Fruit fly (Drosophila melanogaster) whole organism, embryonic: ENCODE data around the gene cnc.

Source experiments
- Adf1 ChIP-seq: fragments of 200-800 bp; sonication (Bioruptor generic); IDR thresholded peaks from 2 replicates; pipeline ENCODE4 v1.3.6; 2022; ENCODE audit warnings: missing biosample characterization, missing genetic modification characterization
- Antp ChIP-seq: fragments of 200-800 bp; sonication (Bioruptor generic); optimal IDR thresholded peaks from 3 replicates; lab custom pipeline; 2016; ENCODE audit warnings: missing biosample characterization, missing genetic modification characterization
- Awh ChIP-seq: fragments of 200-800 bp; sonication (Bioruptor generic); IDR thresholded peaks from 2 replicates; pipeline ENCODE4, ENCODE4 v1.3.6; 2022; ENCODE audit warnings: missing biosample characterization, missing genetic modification characterization
- BtbVII ChIP-seq: fragments of 200-800 bp; sonication (Bioruptor generic); optimal IDR thresholded peaks from 3 replicates; lab custom pipeline; 2017; ENCODE audit warnings: missing biosample characterization, mild to moderate bottlenecking, missing genetic modification characterization
- Bteb2 ChIP-seq: fragments of 200-800 bp; sonication (Bioruptor generic); optimal IDR thresholded peaks from 2 replicates; lab custom pipeline; 2016; ENCODE audit warnings: missing biosample characterization, missing genetic modification characterization
- CG1602 ChIP-seq: fragments of 200-800 bp; sonication (Bioruptor generic); optimal IDR thresholded peaks from 3 replicates; lab custom pipeline; 2016; ENCODE audit warnings: missing biosample characterization, missing genetic modification characterization
- CG17612 ChIP-seq: fragments of 200-800 bp; sonication (Bioruptor generic); IDR thresholded peaks from 2 replicates; pipeline ENCODE4 v1.3.6; 2022; ENCODE audit warnings: missing biosample characterization, missing genetic modification characterization
- CG2129 ChIP-seq: fragments of 200-800 bp; sonication (Bioruptor generic); IDR thresholded peaks from 2 replicates; pipeline ENCODE4 v1.3.6; 2022; ENCODE audit warnings: missing biosample characterization, missing genetic modification characterization; ENCODE audit not compliant: partially characterized antibody
- CG2678 ChIP-seq: fragments of 200-800 bp; sonication (Bioruptor generic); optimal IDR thresholded peaks from 3 replicates; lab custom pipeline; 2019; ENCODE audit warnings: missing biosample characterization, mild to moderate bottlenecking, missing genetic modification characterization, moderate library complexity
- CG31224 ChIP-seq: fragments of 200-800 bp; sonication (Bioruptor generic); IDR thresholded peaks from 2 replicates; pipeline ENCODE4 v1.3.6; 2022; ENCODE audit warnings: missing biosample characterization, missing genetic modification characterization
- CG3163 ChIP-seq: fragments of 200-800 bp; sonication (Bioruptor generic); optimal IDR thresholded peaks from 3 replicates; lab custom pipeline; 2016; ENCODE audit warnings: missing biosample characterization, missing genetic modification characterization
- CG32532 ChIP-seq: fragments of 200-800 bp; sonication (Bioruptor generic); IDR thresholded peaks from 2 replicates; pipeline ENCODE4 v1.3.6; 2022; ENCODE audit warnings: missing biosample characterization, missing genetic modification characterization
- CG34376 ChIP-seq: fragments of 200-800 bp; sonication (Bioruptor generic); optimal IDR thresholded peaks from 2 replicates; lab custom pipeline; 2018; ENCODE audit warnings: missing biosample characterization, mild to moderate bottlenecking, missing genetic modification characterization
- CG4404 ChIP-seq: fragments of 200-800 bp; sonication (Bioruptor generic); IDR thresholded peaks from 2 replicates; pipeline ENCODE4 v1.3.6; 2022; ENCODE audit warnings: missing biosample characterization, missing genetic modification characterization
- CG6683 ChIP-seq: fragments of 200-800 bp; sonication (Bioruptor generic); optimal IDR thresholded peaks from 2 replicates; lab custom pipeline; 2017; ENCODE audit warnings: missing biosample characterization, mild to moderate bottlenecking, missing genetic modification characterization, missing genetic modification reagents
- CG9215 ChIP-seq: fragments of 200-800 bp; sonication (Bioruptor generic); IDR thresholded peaks from 2 replicates; pipeline ENCODE4 v1.3.6; 2022; ENCODE audit warnings: missing biosample characterization, missing genetic modification characterization
- CG9727 ChIP-seq: fragments of 200-800 bp; sonication (Bioruptor generic); optimal IDR thresholded peaks from 3 replicates; lab custom pipeline; 2017; ENCODE audit warnings: missing biosample characterization, mild to moderate bottlenecking, missing genetic modification characterization
- Dek ChIP-seq: fragments of 200-800 bp; sonication (Bioruptor generic); optimal IDR thresholded peaks from 3 replicates; lab custom pipeline; 2019; ENCODE audit warnings: missing biosample characterization, mild to moderate bottlenecking, missing genetic modification characterization, moderate library complexity
- Dip3 ChIP-seq: fragments of 200-800 bp; sonication (Bioruptor generic); optimal IDR thresholded peaks from 3 replicates; lab custom pipeline; 2016; ENCODE audit warnings: missing biosample characterization, missing genetic modification characterization
- Eip74EF ChIP-seq, 2 experiments: fragments of 200-800 bp in 1 of 2; fragments of >200 bp in 1 of 2; sonication (Bioruptor generic) in 1 of 2; optimal IDR thresholded peaks; 2 replicates each; lab custom pipeline; 2017 to 2019; ENCODE audit warnings: missing biosample characterization in 2 of 2, missing genetic modification characterization in 2 of 2, mild to moderate bottlenecking in 1 of 2, moderate library complexity in 1 of 2
- HHEX ChIP-seq: fragments of 200-800 bp; sonication (Bioruptor generic); optimal IDR thresholded peaks from 3 replicates; lab custom pipeline; 2017; ENCODE audit warnings: missing biosample characterization, mild to moderate bottlenecking, missing genetic modification characterization, missing genetic modification reagents
- HLH54F ChIP-seq: fragments of 200-800 bp; sonication (Bioruptor generic); optimal IDR thresholded peaks from 3 replicates; lab custom pipeline; 2016; ENCODE audit warnings: missing biosample characterization, missing genetic modification characterization
- Hand ChIP-seq: fragments of 200-800 bp; sonication (Bioruptor generic); optimal IDR thresholded peaks from 2 replicates; lab custom pipeline; 2017; ENCODE audit warnings: mild to moderate bottlenecking, missing biosample characterization, missing genetic modification reagents, missing genetic modification characterization
- Lim3 ChIP-seq: fragments of 200-800 bp; sonication (Bioruptor generic); IDR thresholded peaks from 2 replicates; pipeline ENCODE4 v1.3.6; 2022; ENCODE audit warnings: missing biosample characterization, missing genetic modification characterization
- NC2α ChIP-seq: fragments of 200-800 bp; sonication (Bioruptor generic); optimal IDR thresholded peaks from 2 replicates; lab custom pipeline; 2016; ENCODE audit warnings: missing biosample characterization, missing genetic modification characterization
- NK7.1 ChIP-seq: fragments of 200-800 bp; sonication (Bioruptor generic); optimal IDR thresholded peaks from 3 replicates; lab custom pipeline; 2016; ENCODE audit warnings: missing biosample characterization, missing genetic modification characterization
- Oaz ChIP-seq: fragments of 200-800 bp; sonication (Bioruptor generic); IDR thresholded peaks from 2 replicates; pipeline ENCODE4 v1.3.6; 2022; ENCODE audit warnings: missing biosample characterization, missing genetic modification characterization
- Sox102F ChIP-seq: fragments of 200-800 bp; sonication (Bioruptor generic); optimal IDR thresholded peaks from 2 replicates; lab custom pipeline; 2018; ENCODE audit warnings: missing biosample characterization, mild to moderate bottlenecking, missing genetic modification characterization, moderate library complexity
- Vsx1 ChIP-seq: fragments of 200-800 bp; sonication (Bioruptor generic); optimal IDR thresholded peaks from 2 replicates; lab custom pipeline; 2017; ENCODE audit warnings: missing biosample characterization, mild to moderate bottlenecking, missing genetic modification characterization, missing genetic modification reagents
- ab ChIP-seq: fragments of 200-800 bp; sonication (Bioruptor generic); optimal IDR thresholded peaks from 2 replicates; lab custom pipeline; 2016; ENCODE audit warnings: missing biosample characterization, missing genetic modification characterization
- abd-A ChIP-seq: fragments of 200-800 bp; sonication (Bioruptor generic); optimal IDR thresholded peaks from 3 replicates; lab custom pipeline; 2019; ENCODE audit warnings: missing biosample characterization, mild to moderate bottlenecking, missing genetic modification characterization, moderate library complexity
- al ChIP-seq: fragments of 200-800 bp; sonication (Bioruptor generic); IDR thresholded peaks from 2 replicates; pipeline ENCODE4 v1.3.6; 2022; ENCODE audit warnings: missing biosample characterization, missing genetic modification characterization
- bcd ChIP-seq: fragments of 200-800 bp; sonication (Bioruptor generic); optimal IDR thresholded peaks from 2 replicates; lab custom pipeline; 2017; ENCODE audit warnings: missing biosample characterization, mild to moderate bottlenecking, missing genetic modification characterization
- bigmax ChIP-seq: fragments of 200-800 bp; sonication (Bioruptor generic); optimal IDR thresholded peaks from 2 replicates; lab custom pipeline; 2018; ENCODE audit warnings: missing biosample characterization, mild to moderate bottlenecking, missing genetic modification characterization
- chinmo ChIP-seq: fragments of 200-800 bp; sonication (Bioruptor generic); IDR thresholded peaks from 4 replicates; pipeline ENCODE4 v1.3.6; 2022; ENCODE audit warnings: missing biosample characterization, missing genetic modification characterization; ENCODE audit not compliant: partially characterized antibody
- chm ChIP-seq: fragments of 200-800 bp; sonication (Bioruptor generic); IDR thresholded peaks from 2 replicates; pipeline ENCODE4 v1.3.6; 2022; ENCODE audit warnings: missing biosample characterization, missing genetic modification characterization
- dimm ChIP-seq: fragments of 200-800 bp; sonication (Bioruptor generic); IDR thresholded peaks from 2 replicates; pipeline ENCODE4 v1.3.6; 2022; ENCODE audit warnings: missing biosample characterization, missing genetic modification characterization
- eyg ChIP-seq: fragments of 200-800 bp; sonication (Bioruptor generic); optimal IDR thresholded peaks from 3 replicates; lab custom pipeline; 2016; ENCODE audit warnings: missing biosample characterization, missing genetic modification characterization
- fu2 ChIP-seq: fragments of 200-800 bp; sonication (Bioruptor generic); optimal IDR thresholded peaks from 2 replicates; lab custom pipeline; 2016; ENCODE audit warnings: missing biosample characterization, missing genetic modification characterization
- grn ChIP-seq: fragments of 200-800 bp; sonication (Bioruptor generic); optimal IDR thresholded peaks from 3 replicates; lab custom pipeline; 2017; ENCODE audit warnings: missing biosample characterization, missing genetic modification characterization
- her ChIP-seq: fragments of 200-800 bp; sonication (Bioruptor generic); optimal IDR thresholded peaks from 2 replicates; lab custom pipeline; 2016; ENCODE audit warnings: missing biosample characterization, missing genetic modification characterization
- ind ChIP-seq: fragments of 200-800 bp; sonication (Bioruptor generic); optimal IDR thresholded peaks from 3 replicates; lab custom pipeline; 2016; ENCODE audit warnings: missing biosample characterization, missing genetic modification characterization
- lab ChIP-seq: fragments of 200-800 bp; sonication (Bioruptor generic); optimal IDR thresholded peaks from 3 replicates; lab custom pipeline; 2017; ENCODE audit warnings: missing biosample characterization, missing genetic modification characterization, mild to moderate bottlenecking, moderate library complexity, missing genetic modification reagents
- nerfin-1 ChIP-seq: fragments of 200-800 bp; sonication (Bioruptor generic); optimal IDR thresholded peaks from 3 replicates; lab custom pipeline; 2019; ENCODE audit warnings: missing biosample characterization, mild to moderate bottlenecking, missing genetic modification characterization, moderate library complexity
- odd ChIP-seq: fragments of 200-800 bp; sonication (Bioruptor generic); optimal IDR thresholded peaks from 2 replicates; lab custom pipeline; 2017; ENCODE audit warnings: missing biosample characterization, mild to moderate bottlenecking, missing genetic modification characterization
- pfk ChIP-seq: fragments of 200-800 bp; sonication (Bioruptor generic); optimal IDR thresholded peaks from 2 replicates; lab custom pipeline; 2018; ENCODE audit warnings: missing biosample characterization, mild to moderate bottlenecking, missing genetic modification characterization, moderate library complexity
- sd ChIP-seq: fragments of 200-800 bp; sonication (Bioruptor generic); optimal IDR thresholded peaks from 3 replicates; lab custom pipeline; 2018; ENCODE audit warnings: missing biosample characterization, mild to moderate bottlenecking, missing genetic modification characterization, moderate library complexity
- sens ChIP-seq: fragments of 200-800 bp; sonication (Bioruptor generic); peaks from one replicate; lab custom pipeline; 2016; ENCODE audit warnings: missing biosample characterization, missing genetic modification characterization
- stwl ChIP-seq: fragments of 200-800 bp; sonication (Bioruptor generic); optimal IDR thresholded peaks from 3 replicates; lab custom pipeline; 2018; ENCODE audit warnings: missing biosample characterization, mild to moderate bottlenecking, missing genetic modification characterization, moderate library complexity
- vvl ChIP-seq: fragments of 200-800 bp; sonication (Bioruptor generic); IDR thresholded peaks from 2 replicates; pipeline ENCODE4 v1.3.6; 2022; ENCODE audit warnings: missing biosample characterization, missing genetic modification characterization

cnc gene

dm6 chr3R:23228605-23229264, 2.2 kb upstream of the cnc start (continued):
- TF ChIP-seq sens (GFP tag; lab: Kevin White, UChicago) (no peak), vvl (peak; percentile 71; the same call in 1 of the 2 replicates), NC2α (GFP tag; lab: Kevin White, UChicago) (no peak), Sox102F (GFP tag; lab: Kevin White, UChicago) (no peak), Oaz (no peak), CG6683 (no peak), CG34376 (GFP tag; lab: Kevin White, UChicago) (peak; percentile 89), CG17612 (GFP tag; lab: Robert Waterston, UW) (no peak), CG1602 (GFP tag; lab: Kevin White, UChicago) (no peak), BtbVII (peak; percentile 47), CG31224 (GFP tag; lab: Robert Waterston, UW) (0 out of 2 replicates have a peak, but pooled peaks have one; percentile 38), grn (GFP tag; lab: Kevin White, UChicago) (peak; percentile 18), pfk (no peak), stwl (no peak), chm (GFP tag; lab: Robert Waterston, UW) (no peak), nerfin-1 (tag; lab: Kevin White, UChicago) (no peak), NK7.1 (GFP tag; lab: Kevin White, UChicago) (no peak), Hand (peak; percentile 23), bigmax (GFP tag; lab: Kevin White, UChicago) (no peak), CG4404 (GFP tag; lab: Robert Waterston, UW) (no peak), bcd (peak; percentile 33), Lim3 (GFP tag; lab: Robert Waterston, UW) (no peak), Dip3 (GFP tag; lab: Kevin White, UChicago) (peak; percentile 16), CG2678 (tag; lab: Kevin White, UChicago) (peak; percentile 68), her (GFP tag; lab: Kevin White, UChicago) (peak; percentile 42), odd (GFP tag; lab: Kevin White, UChicago) (no peak), lab (GFP tag; lab: Kevin White, UChicago) (peak; percentile 61), Antp (peak; percentile 16), CG32532 (GFP tag; lab: Robert Waterston, UW) (peak; percentile 46; the same call in 1 of the 2 replicates), HLH54F (GFP tag; lab: Kevin White, UChicago) (peak; percentile 41), abd-A (peak; percentile 26), sd (tag; lab: Kevin White, UChicago) (peak; percentile 34), Adf1 (GFP tag; lab: Robert Waterston, UW) (peak; percentile 27; the same call in 1 of the 2 replicates), chinmo (GFP tag; lab: Robert Waterston, UW) (0 out of 4 replicates have a peak, but pooled peaks have one; percentile 76), CG2129 (GFP tag; lab: Robert Waterston, UW) (no peak), Vsx1 (GFP tag; lab: Kevin White, UChicago) (peak; percentile 25), HHEX (GFP tag; lab: Kevin White, UChicago) (peak; percentile 33), CG9215 (GFP tag; lab: Robert Waterston, UW) (0 out of 2 replicates have a peak, but pooled peaks have one; percentile 39), fu2 (GFP tag; lab: Kevin White, UChicago) (peak; percentile 27), Bteb2 (GFP tag; lab: Kevin White, UChicago) (no peak), Awh (GFP tag; lab: Robert Waterston, UW) (no peak), al (peak; percentile 24; the same call in 1 of the 2 replicates), ind (GFP tag; lab: Kevin White, UChicago) (peak; percentile 43), eyg (peak; percentile 17), CG9727 (GFP tag; lab: Kevin White, UChicago) (peak; percentile 34), dimm (no peak), Eip74EF (GFP tag; optimal IDR thresholded peaks at IDR 0.05; lab: Kevin White, UChicago) (peak in 1 of 2 experiments; percentile 17), ab (GFP tag; lab: Kevin White, UChicago) (no peak), Dek (tag; lab: Kevin White, UChicago) (peak; percentile 49), CG3163 (GFP tag; lab: Kevin White, UChicago) (peak; percentile 62)
